Fruit fly (Drosophila melanogaster) whole organism, wandering third instar larva: ENCODE data around the gene Tnpo-SR.

Source experiments
- Myc ChIP-seq: fragments of >200 bp; optimal IDR thresholded peaks from 2 replicates; lab custom pipeline; 2017
- br ChIP-seq: fragments of 200-800 bp; sonication (Bioruptor generic); optimal IDR thresholded peaks from 2 replicates; lab custom pipeline; 2016; ENCODE audit warnings: missing biosample characterization, missing genetic modification characterization
- dsf ChIP-seq: sonication (Bioruptor generic); optimal IDR thresholded peaks from 2 replicates; lab custom pipeline; 2016; ENCODE audit warnings: missing biosample characterization, missing genetic modification characterization, borderline replicate concordance
- ey ChIP-seq: fragments of 200-800 bp; sonication (Bioruptor generic); optimal IDR thresholded peaks from 2 replicates; lab custom pipeline; 2016; ENCODE audit warnings: missing biosample characterization, missing genetic modification characterization
- foxo ChIP-seq, 2 experiments: fragments of 200-800 bp; sonication (Bioruptor generic); optimal IDR thresholded peaks; 2 replicates in 1 of 2; 3 replicates in 1 of 2; lab custom pipeline; 2016 to 2017; ENCODE audit warnings: missing biosample characterization in 2 of 2, missing genetic modification characterization in 2 of 2
- jim ChIP-seq: fragments of 175-275, 200-325 bp; sonication (Bioruptor generic); optimal IDR thresholded peaks from 2 replicates; lab custom pipeline; 2016; ENCODE audit warnings: missing biosample characterization, mild to moderate bottlenecking, missing genetic modification characterization
- sv ChIP-seq: fragments of 200-800 bp; sonication (Bioruptor generic); optimal IDR thresholded peaks from 3 replicates; lab custom pipeline; 2016; ENCODE audit warnings: missing biosample characterization, missing genetic modification characterization
- woc ChIP-seq: sonication (Bioruptor generic); optimal IDR thresholded peaks from 2 replicates; lab custom pipeline; 2016; ENCODE audit warnings: missing biosample characterization, mild to moderate bottlenecking, missing genetic modification characterization

DNA sequence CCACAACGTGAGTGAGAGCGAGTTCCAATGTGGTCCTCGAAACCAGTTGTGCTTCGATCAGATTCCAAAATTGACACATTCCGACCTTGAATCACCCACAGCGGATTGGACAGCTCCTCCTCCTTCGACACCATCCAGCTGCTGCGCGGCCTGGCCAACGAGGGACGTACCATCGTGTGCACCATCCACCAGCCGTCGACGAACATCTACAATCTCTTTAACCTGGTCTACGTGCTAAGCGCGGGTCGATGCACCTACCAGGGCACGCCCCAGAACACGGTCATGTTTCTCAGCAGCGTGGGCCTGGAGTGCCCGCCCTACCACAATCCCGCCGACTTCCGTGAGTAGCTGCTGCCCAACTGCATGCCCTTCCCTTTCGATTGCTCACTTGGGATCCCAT is 22.2 kb upstream of the Tnpo-SR start:
- TF ChIP-seq foxo (GFP tag; optimal IDR thresholded peaks at IDR 0.05; lab: Kevin White, UChicago) (no peak), dsf (GFP tag; lab: Kevin White, UChicago) (no peak), br (no peak), sv (no peak), Myc (lab: Kevin White, UChicago) (no peak), jim (no peak), woc (GFP tag; lab: Kevin White, UChicago) (no peak), ey (no peak)
